Fruit fly (Drosophila melanogaster) whole organism, wandering third instar larva: ENCODE measurements around the gene Apc.

Experiments
- CG9705 ChIP-seq: fragments of 200-800 bp; sonication (Bioruptor generic); optimal IDR thresholded peaks from 2 replicates; lab custom pipeline; 2018; ENCODE audit warnings: missing biosample characterization, mild to moderate bottlenecking, missing genetic modification characterization
- Dfd ChIP-seq: fragments of >200 bp; optimal IDR thresholded peaks from 2 replicates; lab custom pipeline; 2017; ENCODE audit warnings: missing biosample characterization, missing genetic modification characterization
- Jra ChIP-seq: sonication (Bioruptor generic); optimal IDR thresholded peaks from 2 replicates; lab custom pipeline; 2016; ENCODE audit warnings: missing biosample characterization, missing genetic modification characterization
- Myc ChIP-seq: fragments of >200 bp; optimal IDR thresholded peaks from 2 replicates; lab custom pipeline; 2017
- N ChIP-seq: fragments of >200 bp; optimal IDR thresholded peaks from 2 replicates; lab custom pipeline; 2018; ENCODE audit warnings: missing biosample characterization, missing external identifiers, missing genetic modification characterization
- Sp1 ChIP-seq: fragments of 200-800 bp; sonication (Bioruptor generic); optimal IDR thresholded peaks from 3 replicates; lab custom pipeline; 2019; ENCODE audit warnings: missing biosample characterization, mild to moderate bottlenecking, missing genetic modification characterization, moderate library complexity
- Vsx2 ChIP-seq: fragments of 200-300, 225-300 bp; sonication (Bioruptor generic); optimal IDR thresholded peaks from 2 replicates; lab custom pipeline; 2018; ENCODE audit warnings: missing biosample characterization, missing genetic modification characterization; ENCODE audit not compliant: partially characterized antibody
- brk ChIP-seq: fragments of 200-800 bp; sonication (Bioruptor generic); optimal IDR thresholded peaks from 2 replicates; lab custom pipeline; 2016; ENCODE audit warnings: missing biosample characterization, mild to moderate bottlenecking, missing genetic modification characterization
- dmrt93B ChIP-seq: fragments of 200-800 bp; sonication (Bioruptor generic); optimal IDR thresholded peaks from 2 replicates; lab custom pipeline; 2018; ENCODE audit warnings: missing biosample characterization, mild to moderate bottlenecking, missing genetic modification characterization
- ey ChIP-seq: fragments of 200-800 bp; sonication (Bioruptor generic); optimal IDR thresholded peaks from 2 replicates; lab custom pipeline; 2016; ENCODE audit warnings: missing biosample characterization, missing genetic modification characterization
- psq ChIP-seq: fragments of 200-800 bp; sonication (Bioruptor generic); optimal IDR thresholded peaks from 3 replicates; lab custom pipeline; 2017; ENCODE audit warnings: missing biosample characterization, mild to moderate bottlenecking, missing genetic modification characterization, moderate library complexity
- sage ChIP-seq: fragments of 200-800 bp; sonication (Bioruptor generic); optimal IDR thresholded peaks from 2 replicates; lab custom pipeline; 2016; ENCODE audit warnings: missing biosample characterization, mild to moderate bottlenecking, missing genetic modification characterization
- usp ChIP-seq: fragments of >200 bp; optimal IDR thresholded peaks from 2 replicates; lab custom pipeline; 2017; ENCODE audit warnings: missing biosample characterization, missing genetic modification characterization
- woc ChIP-seq: sonication (Bioruptor generic); optimal IDR thresholded peaks from 2 replicates; lab custom pipeline; 2016; ENCODE audit warnings: missing biosample characterization, mild to moderate bottlenecking, missing genetic modification characterization

- TF ChIP-seq Myc (lab: Kevin White, UChicago) = no peak
- no peak for TF ChIP-seq Sp1
- TF ChIP-seq woc (GFP tag; lab: Kevin White, UChicago) = no peak
- no peak for TF ChIP-seq N
- no peak for TF ChIP-seq Dfd (GFP tag; lab: Kevin White, UChicago)
- TF ChIP-seq sage (GFP tag; lab: Kevin White, UChicago) = no peak
- TF ChIP-seq psq (GFP tag; lab: Kevin White, UChicago) = peak; percentile 11
- TF ChIP-seq usp (GFP tag; lab: Kevin White, UChicago) = no peak
- no peak for TF ChIP-seq Vsx2 (GFP tag; lab: Kevin White, UChicago)
- peak; percentile 11 for TF ChIP-seq ey (GFP tag; lab: Kevin White, UChicago)
- no peak for TF ChIP-seq Jra (GFP tag; lab: Kevin White, UChicago)
- TF ChIP-seq brk (GFP tag; lab: Kevin White, UChicago) = no peak
- TF ChIP-seq CG9705 = no peak
- no peak for TF ChIP-seq dmrt93B (GFP tag; lab: Kevin White, UChicago)
Observed at dm6 chr3R:28851966-28852377, 7.4 kb upstream of the Apc start.
